Worm (Caenorhabditis elegans): ENCODE data around the gene C04C3.14.
A peak's percentile ranks its signal among the peaks of the same experiment; 100 is the strongest.

Gene C04C3.14

ce11 chrIV:3384593-3384992 lies 11.1 kb upstream of the C04C3.14 start (continued):
- TF ChIP-seq B0336.3 (GFP tag; IDR thresholded peaks at IDR 0.05) (peak; percentile 92), unc-62 (GFP tag; optimal IDR thresholded peaks at IDR 0.05) (no peak), ztf-3 (GFP tag; optimal IDR thresholded peaks at IDR 0.05) (peak; percentile 78), madf-6 (GFP tag; IDR thresholded peaks at IDR 0.05) (peak; percentile 18; the same call in 1 of the 2 replicates), athp-1 (tag; optimal IDR thresholded peaks at IDR 0.05) (peak; percentile 39), madf-8 (GFP tag; conservative IDR thresholded peaks at IDR 0.05) (no peak), lsl-1 (GFP tag; optimal IDR thresholded peaks at IDR 0.05) (peak; percentile 26), efl-1 (GFP tag; optimal IDR thresholded peaks at IDR 0.05) (no peak), aptf-3 (GFP tag; IDR thresholded peaks at IDR 0.05) (no peak), hlh-12 (tag; optimal IDR thresholded peaks at IDR 0.05) (no peak), pbrm-1 (GFP tag; IDR thresholded peaks at IDR 0.05) (peak; percentile 94), gei-17 (GFP tag; optimal IDR thresholded peaks at IDR 0.05) (peak; percentile 71), C06A6.2 (GFP tag; conservative IDR thresholded peaks at IDR 0.05) (peak; percentile 66), chd-7 (tag; optimal IDR thresholded peaks at IDR 0.05) (peak; percentile 66), rec-8 (tag; optimal IDR thresholded peaks at IDR 0.05) (no peak), nhr-27 (tag; optimal IDR thresholded peaks at IDR 0.05) (no peak), nfya-2 (GFP tag; IDR thresholded peaks at IDR 0.05) (no peak), Y53F4B.3 (GFP tag; IDR thresholded peaks at IDR 0.05) (no peak), F57C9.4 (tag; optimal IDR thresholded peaks at IDR 0.05) (no peak), lin-26 (GFP tag; IDR thresholded peaks at IDR 0.05) (peak; percentile 63; the same call in 1 of the 2 replicates), snpc-1.1 (tag; optimal IDR thresholded peaks at IDR 0.05; ENCODE audit: insufficient read depth) (no peak), egl-44 (GFP tag; IDR thresholded peaks at IDR 0.05) (0 out of 2 replicates have a peak, but pooled peaks have one; percentile 58), ZK185.1 (tag; optimal IDR thresholded peaks at IDR 0.05; ENCODE audit: poor library complexity, severe bottlenecking) (peak; percentile 46), ztf-22 (GFP tag; optimal IDR thresholded peaks at IDR 0.05) (peak; percentile 44), bed-1 (GFP tag; IDR thresholded peaks at IDR 0.05) (no peak), attf-5 (GFP tag; optimal IDR thresholded peaks at IDR 0.05) (peak; percentile 95), hsf-1 (GFP tag; IDR thresholded peaks at IDR 0.05) (0 out of 2 replicates have a peak, but pooled peaks have one; percentile 29), ceh-79 (tag; optimal IDR thresholded peaks at IDR 0.05) (no peak), lin-40 (tag; optimal IDR thresholded peaks at IDR 0.05) (peak; percentile 90), sdz-38 (tag; optimal IDR thresholded peaks at IDR 0.05) (no peak), rcor-1 (GFP tag; IDR thresholded peaks at IDR 0.05) (peak; percentile 63), ztf-18 (tag; optimal IDR thresholded peaks at IDR 0.05) (peak; percentile 27), attf-6 (GFP tag; IDR thresholded peaks at IDR 0.05) (no peak), tbp1 (GFP tag; optimal IDR thresholded peaks at IDR 0.05) (peak; percentile 51), lir-1 (GFP tag; conservative IDR thresholded peaks at IDR 0.05) (peak; percentile 67), madf-3 (GFP tag; IDR thresholded peaks at IDR 0.05) (no peak), K11D2.4 (GFP tag; IDR thresholded peaks at IDR 0.05) (peak; percentile 85), dpl-1 (GFP tag; optimal IDR thresholded peaks at IDR 0.05) (peak; percentile 10), B0035.1 (tag; optimal IDR thresholded peaks at IDR 0.05) (peak; percentile 37), sptf-2 (GFP tag; optimal IDR thresholded peaks at IDR 0.05) (no peak), ets-4 (GFP tag; optimal IDR thresholded peaks at IDR 0.05) (peak; percentile 60), somi-1 (GFP tag; optimal IDR thresholded peaks at IDR 0.05) (peak; percentile 61), akir-1 (GFP tag; optimal IDR thresholded peaks at IDR 0.05) (no peak), K12H6.12 (tag; optimal IDR thresholded peaks at IDR 0.05) (peak; percentile 86), repo-1 (tag; optimal IDR thresholded peaks at IDR 0.05) (peak; percentile 64), nhr-179 (tag; optimal IDR thresholded peaks at IDR 0.05) (no peak), mxl-1 (tag; optimal IDR thresholded peaks at IDR 0.05) (no peak), nfya-1 (tag; optimal IDR thresholded peaks at IDR 0.05; ENCODE audit: borderline replicate concordance, insufficient read depth) (no peak)
